Worm (Caenorhabditis elegans) whole organism, late embryonic: ENCODE measurements around the gene F56A8.4.

Experiments
- ama-1 ChIP-seq: fragments of 150-350 bp; optimal IDR thresholded peaks from 2 replicates; lab custom pipeline; 2014
- hlh-13 ChIP-seq: fragments of 200-800 bp; sonication (Bioruptor generic); optimal IDR thresholded peaks from 2 replicates; lab custom pipeline; 2018; ENCODE audit warnings: mild to moderate bottlenecking, missing genetic modification characterization, missing compliant biosample characterization
- nfya-1 ChIP-seq: sonication (generic microtip); optimal IDR thresholded peaks from 2 replicates; lab custom pipeline; 2017; ENCODE audit warnings: missing genetic modification characterization, mild to moderate bottlenecking, missing compliant biosample characterization, antibody characterized with exemption, moderate library complexity
- pha-4 ChIP-seq: fragments of 150-350 bp; optimal IDR thresholded peaks from 2 replicates; lab custom pipeline; 2018; ENCODE audit warnings: missing biosample characterization, missing genetic modification reagents, missing genetic modification characterization
- pqm-1 ChIP-seq: sonication (generic microtip); optimal IDR thresholded peaks from 2 replicates; lab custom pipeline; 2016; ENCODE audit warnings: missing genetic modification characterization, missing compliant biosample characterization
- syd-9 ChIP-seq: sonication (generic microtip); optimal IDR thresholded peaks from 2 replicates; lab custom pipeline; 2016; ENCODE audit warnings: mild to moderate bottlenecking, missing genetic modification characterization, moderate library complexity, missing compliant biosample characterization
- unc-86 ChIP-seq: sonication (generic microtip); optimal IDR thresholded peaks from 2 replicates; lab custom pipeline; 2016; ENCODE audit warnings: missing genetic modification characterization, missing compliant biosample characterization

DNA sequence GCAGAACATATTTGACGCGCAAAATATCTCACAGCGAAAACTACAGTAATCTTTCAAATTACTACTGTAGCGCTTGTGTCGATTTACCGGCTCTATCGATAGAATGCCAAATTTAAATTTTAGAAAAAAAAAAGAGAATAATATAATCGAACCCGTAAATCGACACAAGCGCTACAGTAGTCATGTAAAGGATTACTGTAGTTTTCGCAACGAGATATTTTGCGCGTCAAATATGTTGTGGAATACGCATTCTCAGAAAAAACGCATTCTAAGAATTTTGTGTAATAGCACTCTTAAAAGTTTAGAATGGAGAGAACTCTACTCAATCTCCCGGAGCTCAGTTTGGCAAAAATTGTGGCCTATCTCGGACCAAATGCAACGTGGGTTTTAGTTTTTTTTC lies 2.5 kb downstream of the F56A8.4 start, which contains the start of gene F56A8.5:
- TF ChIP-seq unc-86 (tag; lab: Kevin White, UChicago) (no peak), syd-9 (tag; lab: Kevin White, UChicago) (no peak), nfya-1 (tag; lab: Kevin White, UChicago) (no peak), pha-4 (tag; lab: Kevin White, UChicago) (no peak), hlh-13 (GFP tag; lab: Kevin White, UChicago) (no peak), ama-1 (lab: Kevin White, UChicago) (no peak), pqm-1 (tag; lab: Kevin White, UChicago) (no peak)
